Worm (Caenorhabditis elegans) whole organism, L2 larva: Measurements from ENCODE around the gene fbxa-18.

Source experiments
- blmp-1 ChIP-seq: sonication (generic microtip); optimal IDR thresholded peaks from 2 replicates; lab custom pipeline; 2017; ENCODE audit warnings: missing genetic modification characterization, mild to moderate bottlenecking, missing compliant biosample characterization, antibody characterized with exemption, moderate library complexity; ENCODE audit not compliant: insufficient read depth
- ceh-16 ChIP-seq: fragments of 150-350 bp; optimal IDR thresholded peaks from 2 replicates; lab custom pipeline; 2014; ENCODE audit warnings: missing biosample characterization, missing genetic modification characterization
- ceh-82 ChIP-seq: fragments of 150-350 bp; optimal IDR thresholded peaks from 2 replicates; lab custom pipeline; 2014; ENCODE audit warnings: missing biosample characterization, missing genetic modification characterization
- elt-1 ChIP-seq: fragments of 150-350 bp; optimal IDR thresholded peaks from 2 replicates; lab custom pipeline; 2014; ENCODE audit warnings: missing biosample characterization, missing genetic modification characterization
- fos-1 ChIP-seq: fragments of 150-350 bp; optimal IDR thresholded peaks from 2 replicates; lab custom pipeline; 2014; ENCODE audit warnings: missing biosample characterization, missing genetic modification characterization
- lin-11 ChIP-seq: fragments of 150-350 bp; sonication (generic microtip); optimal IDR thresholded peaks from 2 replicates; lab custom pipeline; 2014; ENCODE audit warnings: missing biosample characterization, missing genetic modification characterization, inconsistent platforms, mixed read lengths
- nhr-11 ChIP-seq: fragments of 150-350 bp; optimal IDR thresholded peaks from 2 replicates; lab custom pipeline; 2014; ENCODE audit warnings: missing biosample characterization, missing genetic modification characterization
- nhr-6 ChIP-seq: fragments of 150-350 bp; optimal IDR thresholded peaks from 2 replicates; lab custom pipeline; 2014; ENCODE audit warnings: missing biosample characterization, missing genetic modification characterization
- unc-62 ChIP-seq: fragments of 150-350 bp; optimal IDR thresholded peaks from 2 replicates; lab custom pipeline; 2014; ENCODE audit warnings: missing biosample characterization, missing genetic modification reagents, missing genetic modification characterization

DNA sequence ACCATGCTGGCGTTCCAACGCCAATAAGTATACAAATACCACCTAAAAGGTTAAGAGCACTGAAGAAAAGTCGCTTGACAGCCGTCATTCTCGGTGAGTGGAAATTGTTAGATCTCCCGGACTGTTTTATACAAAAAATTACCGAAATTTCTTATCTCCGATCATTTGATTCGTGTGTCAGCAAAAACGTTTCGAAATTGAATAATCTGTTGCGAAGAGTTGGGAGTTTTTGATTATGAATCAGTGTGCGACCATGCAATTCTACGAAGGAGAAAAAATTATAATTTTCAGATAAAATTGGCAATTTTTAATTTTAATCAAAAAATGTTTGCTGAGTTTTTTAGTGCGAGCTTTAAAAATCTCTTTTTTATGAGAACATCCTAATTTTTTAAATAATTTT lies 2.9 kb upstream of the fbxa-18 start, which contains the start of gene clc-11:
- no peak for TF ChIP-seq nhr-6 (tag; lab: Kevin White, UChicago)
- TF ChIP-seq elt-1 (tag; lab: Kevin White, UChicago), result no peak
- TF ChIP-seq ceh-16 (tag; lab: Kevin White, UChicago), result no peak
- no peak for TF ChIP-seq nhr-11 (tag; lab: Kevin White, UChicago)
- TF ChIP-seq fos-1, result peak; percentile 31
- TF ChIP-seq ceh-82, result no peak
- TF ChIP-seq blmp-1 (tag; lab: Kevin White, UChicago), result no peak
- TF ChIP-seq lin-11 (tag; lab: Kevin White, UChicago), result no peak
- TF ChIP-seq unc-62, result no peak
